Worm (Caenorhabditis elegans) whole organism, late embryonic: ENCODE data around the gene zmp-3.

ENCODE experiments used
- ama-1 ChIP-seq: fragments of 150-350 bp; optimal IDR thresholded peaks from 2 replicates; lab custom pipeline; 2014
- ceh-2 ChIP-seq: sonication (generic microtip); optimal IDR thresholded peaks from 2 replicates; lab custom pipeline; 2016; ENCODE audit warnings: missing genotype, missing genetic modification characterization, missing compliant biosample characterization
- dmd-4 ChIP-seq: sonication (generic microtip); optimal IDR thresholded peaks from 2 replicates; lab custom pipeline; 2016; ENCODE audit warnings: borderline replicate concordance, missing genetic modification characterization, missing compliant biosample characterization
- fkh-10 ChIP-seq: fragments of 150-350 bp; optimal IDR thresholded peaks from 2 replicates; lab custom pipeline; 2014; ENCODE audit warnings: missing biosample characterization, missing genetic modification reagents, missing genetic modification characterization
- hlh-30 ChIP-seq: sonication (generic microtip); optimal IDR thresholded peaks from 2 replicates; lab custom pipeline; 2017; ENCODE audit warnings: antibody characterized with exemption, missing genetic modification characterization, missing compliant biosample characterization; ENCODE audit not compliant: insufficient read depth
- pag-3 ChIP-seq: sonication (generic microtip); optimal IDR thresholded peaks from 2 replicates; lab custom pipeline; 2016; ENCODE audit warnings: missing compliant biosample characterization, missing genetic modification characterization, borderline replicate concordance
- tbx-2 ChIP-seq: sonication (generic microtip); optimal IDR thresholded peaks from 2 replicates; lab custom pipeline; 2016; ENCODE audit warnings: missing genetic modification characterization, missing compliant biosample characterization
- unc-55 ChIP-seq: sonication (generic microtip); optimal IDR thresholded peaks from 2 replicates; lab custom pipeline; 2017; ENCODE audit warnings: missing biosample characterization, missing genetic modification reagents, missing genetic modification characterization

- TF ChIP-seq dmd-4 (no peak), fkh-10 (GFP tag; lab: Kevin White, UChicago) (no peak), tbx-2 (no peak), ceh-2 (tag; lab: Kevin White, UChicago) (no peak), ama-1 (no peak), unc-55 (no peak), hlh-30 (no peak), pag-3 (tag; lab: Kevin White, UChicago) (no peak)
Measured at ce11 chrV:2883097-2883496, 26.3 kb downstream of the zmp-3 start.
